Worm (Caenorhabditis elegans): ENCODE data around the gene ZK354.3.

- TF ChIP-seq elt-1 (tag; optimal IDR thresholded peaks at IDR 0.05) (no peak), snpc-4 (tag; optimal IDR thresholded peaks at IDR 0.05) (no peak), nhr-237 (tag; optimal IDR thresholded peaks at IDR 0.05) (no peak), egl-27 (tag; optimal IDR thresholded peaks at IDR 0.05) (no peak), ztf-11 (tag; optimal IDR thresholded peaks at IDR 0.05) (no peak), lin-13 (GFP tag; optimal IDR thresholded peaks at IDR 0.05) (no peak), nhr-25 (tag; optimal IDR thresholded peaks at IDR 0.05) (no peak), C34F6.9 (tag; optimal IDR thresholded peaks at IDR 0.05) (no peak), unc-62 (GFP tag; optimal IDR thresholded peaks at IDR 0.05) (no peak), nhr-11 (tag; optimal IDR thresholded peaks at IDR 0.05) (no peak)
Measured at ce11 chrIV:5281457-5281856, 28.4 kb upstream of the ZK354.3 start.
